Fruit fly (Drosophila melanogaster): Measurements from ENCODE around the gene CG3285.

Gene CG3285

DNA sequence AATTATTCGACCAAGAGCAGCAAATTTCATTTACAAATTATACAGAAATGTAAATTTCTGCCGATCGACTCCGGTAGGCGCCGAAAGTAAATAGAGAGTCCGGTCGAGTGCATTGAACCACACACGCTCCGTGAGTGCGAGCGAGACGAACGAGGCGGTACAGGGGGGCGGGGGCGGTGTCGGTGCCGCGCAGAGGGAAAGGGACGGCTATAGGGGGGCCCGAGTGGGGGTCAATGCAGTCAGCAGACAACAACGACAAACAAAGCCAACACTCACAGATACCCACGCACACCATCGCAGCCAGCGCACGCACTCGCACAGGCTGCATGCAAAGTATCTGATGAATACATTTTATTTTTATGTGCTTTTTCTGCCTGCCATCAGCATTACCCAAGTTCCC lies 8.7 kb downstream of the CG3285 start (continued):
- TF ChIP-seq Hr78 (GFP tag; optimal IDR thresholded peaks at IDR 0.05) (peak in 1 of 2 experiments; percentile 96), wek (GFP tag; optimal IDR thresholded peaks at IDR 0.05) (peak; percentile 0), wdn (GFP tag; IDR thresholded peaks at IDR 0.05) (no peak), ato (GFP tag; IDR thresholded peaks at IDR 0.05; ENCODE audit: partially characterized antibody) (no peak), CG9609 (GFP tag; optimal IDR thresholded peaks at IDR 0.05) (no peak), ci (GFP tag; IDR thresholded peaks at IDR 0.05) (peak; percentile 57; the same call in 2 of the 3 replicates), CG9437 (GFP tag; optimal IDR thresholded peaks at IDR 0.05) (no peak), CG18619 (GFP tag; optimal IDR thresholded peaks at IDR 0.05) (no peak), Dref (GFP tag; IDR thresholded peaks at IDR 0.05) (no peak), Awh (GFP tag; IDR thresholded peaks at IDR 0.05) (no peak), mld (GFP tag; IDR thresholded peaks at IDR 0.05; ENCODE audit: partially characterized antibody) (no peak), Med (GFP tag) (no peak), CG5953 (GFP tag; IDR thresholded peaks at IDR 0.05) (no peak), tgo (GFP tag; IDR thresholded peaks at IDR 0.05) (0 out of 3 replicates have a peak, but pooled peaks have one; percentile 22), Rfx (GFP tag; IDR thresholded peaks at IDR 0.05) (no peak), bab2 (GFP tag; optimal IDR thresholded peaks at IDR 0.05) (no peak), Sry-β (GFP tag; optimal IDR thresholded peaks at IDR 0.05) (no peak), gfzf (GFP tag; optimal IDR thresholded peaks at IDR 0.05) (no peak), ATbp (GFP tag; optimal IDR thresholded peaks at IDR 0.05) (peak; percentile 21), Deaf1 (tag; optimal IDR thresholded peaks at IDR 0.05) (peak; percentile 31), knrl (GFP tag; IDR thresholded peaks at IDR 0.05; ENCODE audit: partially characterized antibody) (0 out of 3 replicates have a peak, but pooled peaks have one; percentile 7), exex (tag; optimal IDR thresholded peaks at IDR 0.05) (no peak), toy (GFP tag; IDR thresholded peaks at IDR 0.05) (no peak), fu2 (GFP tag; optimal IDR thresholded peaks at IDR 0.05) (no peak), wor (GFP tag; IDR thresholded peaks at IDR 0.05) (no peak), bigmax (GFP tag; optimal IDR thresholded peaks at IDR 0.05) (no peak), CG1792 (GFP tag; optimal IDR thresholded peaks at IDR 0.05) (no peak), D19B (GFP tag; optimal IDR thresholded peaks at IDR 0.05) (no peak), ac (GFP tag; optimal IDR thresholded peaks at IDR 0.05) (no peak), fd102C (GFP tag; optimal IDR thresholded peaks at IDR 0.05) (no peak), CG1233 (GFP tag; optimal IDR thresholded peaks at IDR 0.05) (no peak), yki (optimal IDR thresholded peaks at IDR 0.05) (no peak), her (GFP tag; optimal IDR thresholded peaks at IDR 0.05) (no peak), BtbVII (GFP tag; optimal IDR thresholded peaks at IDR 0.05) (no peak), btn (GFP tag; optimal IDR thresholded peaks at IDR 0.05) (no peak), Oli (tag; optimal IDR thresholded peaks at IDR 0.05) (no peak), CG7745 (tag; optimal IDR thresholded peaks at IDR 0.05) (peak; percentile 6), crol (GFP tag; IDR thresholded peaks at IDR 0.05) (peak; percentile 97), CG10321 (GFP tag; IDR thresholded peaks at IDR 0.05) (peak; percentile 91), Hand (GFP tag; optimal IDR thresholded peaks at IDR 0.05) (no peak), Taf1 (GFP tag; IDR thresholded peaks at IDR 0.05) (no peak), tna (GFP tag; IDR thresholded peaks at IDR 0.05; ENCODE audit: partially characterized antibody) (no peak), Ets97D (GFP tag; optimal IDR thresholded peaks at IDR 0.05) (no peak), sd (tag; optimal IDR thresholded peaks at IDR 0.05) (no peak)

Data from whole organism, embryonic.